Worm (Caenorhabditis elegans) whole organism, L3 larva: ENCODE data around the gene F42A9.11.

Experiments
- R02D3.7 ChIP-seq: fragments of 150-350 bp; optimal IDR thresholded peaks from 2 replicates; lab custom pipeline; 2014; ENCODE audit warnings: missing biosample characterization, missing genetic modification characterization
- ZK546.5 ChIP-seq: sonication (generic microtip); optimal IDR thresholded peaks from 2 replicates; lab custom pipeline; 2017; ENCODE audit warnings: missing biosample characterization, missing genetic modification characterization
- aly-2 ChIP-seq: fragments of 150-350 bp; optimal IDR thresholded peaks from 2 replicates; lab custom pipeline; 2014; ENCODE audit warnings: missing biosample characterization, missing genetic modification characterization
- ama-1 ChIP-seq: fragments of 150-350 bp; optimal IDR thresholded peaks from 2 replicates; lab custom pipeline; 2018
- ceh-16 ChIP-seq: sonication (generic microtip); optimal IDR thresholded peaks from 2 replicates; lab custom pipeline; 2017; ENCODE audit warnings: missing biosample characterization, missing genetic modification characterization
- ceh-82 ChIP-seq: fragments of 150-350 bp; optimal IDR thresholded peaks from 2 replicates; lab custom pipeline; 2014; ENCODE audit warnings: missing biosample characterization, missing genetic modification characterization
- daf-12 ChIP-seq: fragments of 150-350 bp; optimal IDR thresholded peaks from 2 replicates; lab custom pipeline; 2014; ENCODE audit warnings: missing biosample characterization, missing genetic modification reagents, missing genetic modification characterization
- egl-27 ChIP-seq: sonication (generic microtip); optimal IDR thresholded peaks from 4 replicates; lab custom pipeline; 2017; ENCODE audit warnings: missing biosample characterization, missing genetic modification reagents, missing genetic modification characterization
- egl-5 ChIP-seq: fragments of 150-350 bp; optimal IDR thresholded peaks from 2 replicates; lab custom pipeline; 2017; ENCODE audit warnings: missing biosample characterization, missing genetic modification reagents, missing genetic modification characterization, inconsistent platforms
- elt-3 ChIP-seq, 3 experiments: fragments of 150-350 bp in 1 of 3; sonication (generic microtip) in 2 of 3; optimal IDR thresholded peaks; 2 replicates in 2 of 3; 4 replicates in 1 of 3; lab custom pipeline; 2014 to 2017; ENCODE audit warnings: missing biosample characterization in 3 of 3, missing genetic modification characterization in 3 of 3
- fkh-10 ChIP-seq: sonication (generic microtip); optimal IDR thresholded peaks from 2 replicates; lab custom pipeline; 2017; ENCODE audit warnings: missing biosample characterization, missing genetic modification reagents, missing genetic modification characterization
- fos-1 ChIP-seq: fragments of 150-350 bp; optimal IDR thresholded peaks from 2 replicates; lab custom pipeline; 2014; ENCODE audit warnings: missing biosample characterization, missing genetic modification characterization
- hmg-11 ChIP-seq: sonication (generic microtip); optimal IDR thresholded peaks from 2 replicates; lab custom pipeline; 2016; ENCODE audit warnings: missing genetic modification characterization, missing compliant biosample characterization
- jun-1 ChIP-seq: fragments of 150-350 bp; optimal IDR thresholded peaks from 2 replicates; lab custom pipeline; 2014; ENCODE audit warnings: missing biosample characterization, missing genetic modification reagents, missing genetic modification characterization
- lin-15B ChIP-seq: fragments of 150-350 bp; optimal IDR thresholded peaks from 2 replicates; lab custom pipeline; 2014; ENCODE audit warnings: missing biosample characterization, missing genetic modification characterization
- lin-39 ChIP-seq: fragments of 150-350 bp; optimal IDR thresholded peaks from 2 replicates; lab custom pipeline; 2018; ENCODE audit warnings: missing biosample characterization, missing genetic modification reagents, missing genetic modification characterization
- lsy-12 ChIP-seq: sonication (generic microtip); optimal IDR thresholded peaks from 2 replicates; lab custom pipeline; 2016; ENCODE audit warnings: mild to moderate bottlenecking, missing genetic modification characterization, missing compliant biosample characterization
- nfya-1 ChIP-seq: sonication (generic microtip); optimal IDR thresholded peaks from 2 replicates; lab custom pipeline; 2017; ENCODE audit warnings: missing genetic modification characterization, mild to moderate bottlenecking, missing compliant biosample characterization, antibody characterized with exemption, moderate library complexity; ENCODE audit not compliant: insufficient read depth
- nhr-23 ChIP-seq: fragments of 150-350 bp; optimal IDR thresholded peaks from 2 replicates; lab custom pipeline; 2014; ENCODE audit warnings: missing biosample characterization, missing genetic modification reagents, missing genetic modification characterization
- nhr-237 ChIP-seq: fragments of 150-350 bp; optimal IDR thresholded peaks from 2 replicates; lab custom pipeline; 2014; ENCODE audit warnings: missing biosample characterization, missing genetic modification characterization
- nhr-25 ChIP-seq: sonication (generic microtip); optimal IDR thresholded peaks from 2 replicates; lab custom pipeline; 2017; ENCODE audit warnings: missing biosample characterization, missing genetic modification characterization
- nhr-43 ChIP-seq: sonication (generic microtip); optimal IDR thresholded peaks from 2 replicates; lab custom pipeline; 2016; ENCODE audit warnings: mild to moderate bottlenecking, missing genetic modification characterization, missing compliant biosample characterization; ENCODE audit not compliant: poor library complexity, severe bottlenecking
- nhr-76 ChIP-seq: fragments of 150-350 bp; sonication (generic microtip); optimal IDR thresholded peaks from 5 replicates; lab custom pipeline; 2014; ENCODE audit warnings: missing biosample characterization, missing genetic modification characterization
- nhr-77 ChIP-seq: fragments of 150-350 bp; optimal IDR thresholded peaks from 2 replicates; lab custom pipeline; 2014; ENCODE audit warnings: missing biosample characterization, missing genetic modification characterization
- pha-4 ChIP-seq: fragments of 150-350 bp; optimal IDR thresholded peaks from 2 replicates; lab custom pipeline; 2014; ENCODE audit warnings: missing biosample characterization, missing genetic modification reagents, missing genetic modification characterization
- pqm-1 ChIP-seq: fragments of 150-350 bp; optimal IDR thresholded peaks from 2 replicates; lab custom pipeline; 2017; ENCODE audit warnings: missing biosample characterization, missing genetic modification characterization, inconsistent platforms
- sea-2 ChIP-seq: fragments of 150-350 bp; sonication (generic microtip); optimal IDR thresholded peaks from 4 replicates; lab custom pipeline; 2014; ENCODE audit warnings: missing biosample characterization, missing genetic modification reagents, missing genetic modification characterization
- snpc-4 ChIP-seq: fragments of 150-350 bp; optimal IDR thresholded peaks from 2 replicates; lab custom pipeline; 2014; ENCODE audit warnings: missing biosample characterization, missing genetic modification characterization
- tbx-2 ChIP-seq: sonication (generic microtip); optimal IDR thresholded peaks from 2 replicates; lab custom pipeline; 2016; ENCODE audit warnings: mild to moderate bottlenecking, missing genetic modification characterization, missing compliant biosample characterization
- unc-39 ChIP-seq: sonication (generic microtip); optimal IDR thresholded peaks from 4 replicates; lab custom pipeline; 2017; ENCODE audit warnings: missing biosample characterization, missing genetic modification characterization
- zag-1 ChIP-seq: fragments of 150-350 bp; optimal IDR thresholded peaks from 2 replicates; lab custom pipeline; 2014; ENCODE audit warnings: missing biosample characterization, missing genetic modification characterization
- ztf-11 ChIP-seq: fragments of 150-350 bp; optimal IDR thresholded peaks from 2 replicates; lab custom pipeline; 2014; ENCODE audit warnings: missing biosample characterization, missing genetic modification characterization
- ztf-4 ChIP-seq: fragments of 150-350 bp; optimal IDR thresholded peaks from 2 replicates; lab custom pipeline; 2014; ENCODE audit warnings: missing biosample characterization, missing genetic modification characterization

F42A9.11 gene

DNA sequence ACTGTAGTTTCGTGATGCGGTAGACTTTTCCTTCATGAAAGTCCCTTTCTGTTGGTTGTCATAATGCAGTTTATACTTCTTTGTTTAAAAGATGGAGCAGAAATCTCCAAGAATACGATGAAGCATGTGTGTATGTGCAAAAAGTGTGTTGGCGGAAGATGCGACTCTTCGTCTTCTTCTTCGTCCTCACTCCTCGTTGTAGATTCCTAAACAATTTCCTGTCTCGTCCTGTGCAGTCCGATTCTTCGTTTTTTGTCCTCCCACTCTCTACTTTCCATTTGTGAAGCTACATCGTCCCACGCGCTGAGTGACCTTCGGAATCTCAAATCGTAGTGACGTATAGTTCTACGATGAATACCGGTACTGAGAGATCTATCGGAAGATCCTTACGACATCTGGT is 825 bp downstream of the F42A9.11 start:
- no peak for TF ChIP-seq elt-3 (tag; optimal IDR thresholded peaks at IDR 0.05; lab: Kevin White, UChicago)
- peak; percentile 49 for TF ChIP-seq nhr-25
- peak; percentile 46 for TF ChIP-seq fkh-10
- no peak for TF ChIP-seq lsy-12 (tag; lab: Kevin White, UChicago)

DNA sequence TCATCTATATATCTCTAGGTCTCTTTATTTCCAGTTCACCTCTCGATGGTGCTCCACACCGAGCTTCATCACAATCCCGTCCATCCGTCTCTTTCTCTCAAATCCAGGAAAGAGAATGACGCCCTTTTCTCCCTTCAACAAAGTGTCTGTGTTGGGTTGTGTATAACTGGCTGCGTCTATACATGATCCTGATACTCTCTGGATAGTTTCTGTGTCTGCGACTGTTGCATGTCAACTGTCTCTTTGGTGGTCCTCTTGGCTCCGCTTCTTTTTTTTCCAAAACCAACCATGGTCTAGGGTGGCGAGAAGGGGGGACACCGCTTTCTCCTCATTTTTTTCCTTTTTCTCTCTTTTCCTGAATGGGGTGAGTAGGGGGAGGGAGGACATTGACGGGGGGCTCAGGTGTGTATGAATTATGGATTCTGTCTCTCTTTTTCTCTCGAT is 2.2 kb downstream of the F42A9.11 start:
- peak; percentile 86 for TF ChIP-seq hmg-11 (tag; lab: Kevin White, UChicago)
- TF ChIP-seq egl-27 (tag; lab: Kevin White, UChicago) = no peak
- peak; percentile 54 for TF ChIP-seq lin-39 (tag; lab: Kevin White, UChicago)
- TF ChIP-seq lin-15B (tag; lab: Kevin White, UChicago) = peak; percentile 25
- no peak for TF ChIP-seq nhr-76 (tag; lab: Kevin White, UChicago)
- peak; percentile 75 for TF ChIP-seq nfya-1 (tag; lab: Kevin White, UChicago)
- no peak for TF ChIP-seq nhr-77
- TF ChIP-seq fkh-10 = peak; percentile 34
- no peak for TF ChIP-seq daf-12

DNA sequence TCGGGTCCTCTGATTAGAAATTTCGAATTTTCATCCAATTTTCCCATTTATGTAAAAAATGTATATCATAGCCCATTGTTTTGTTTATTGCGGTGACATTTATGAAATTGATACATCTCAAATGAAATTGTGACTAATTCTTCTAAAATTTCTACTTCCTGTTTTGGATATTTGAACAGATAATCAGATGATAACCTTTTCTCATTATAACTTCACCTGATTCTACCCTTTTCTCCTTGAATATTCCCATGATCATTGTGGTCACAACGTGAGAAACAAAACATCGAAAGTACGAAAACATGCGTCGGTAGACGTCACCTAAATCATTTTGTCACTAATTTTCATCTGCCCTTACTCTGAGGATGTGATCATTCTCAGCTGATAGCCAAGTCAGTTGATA is 2.8 kb downstream of the F42A9.11 start:
- TF ChIP-seq pqm-1 (tag; lab: Kevin White, UChicago) = no peak
- TF ChIP-seq nhr-43 = no peak
- no peak for TF ChIP-seq snpc-4 (tag; lab: Kevin White, UChicago)
- TF ChIP-seq hmg-11 (tag; lab: Kevin White, UChicago) = no peak
- TF ChIP-seq R02D3.7 (tag; lab: Kevin White, UChicago) = no peak
- TF ChIP-seq nhr-23 (tag; lab: Kevin White, UChicago) = no peak

DNA sequence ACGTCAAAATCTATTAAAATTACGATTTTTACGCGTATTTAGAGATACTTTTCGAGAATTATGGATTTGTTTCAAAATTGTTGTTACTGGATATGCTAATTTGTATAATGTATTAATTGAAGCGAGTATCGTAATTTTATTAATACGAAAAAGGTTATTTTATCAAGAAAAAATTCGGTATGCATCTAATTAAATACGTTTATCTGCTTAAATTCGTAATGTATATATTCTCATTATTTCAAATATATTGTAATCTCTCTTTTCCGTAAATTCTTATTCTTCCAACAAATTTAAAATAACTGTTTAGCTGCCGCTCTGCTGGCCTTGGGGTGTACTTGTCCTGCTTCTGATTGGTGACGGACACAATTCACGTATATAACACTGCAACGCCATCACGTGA is 3.6 kb downstream of the F42A9.11 start, which contains the start of gene dgk-4:
Gene dgk-4 (plus strand): TSS at position 301 of the 400 bp plus-strand sequence.
- TF ChIP-seq ztf-4 (tag; lab: Kevin White, UChicago) (no peak), tbx-2 (tag; lab: Kevin White, UChicago) (no peak), pqm-1 (tag; lab: Kevin White, UChicago) (no peak), ama-1 (lab: Kevin White, UChicago) (no peak), pha-4 (tag; lab: Kevin White, UChicago) (no peak), nhr-25 (no peak), egl-5 (tag; lab: Kevin White, UChicago) (no peak), fkh-10 (no peak), fos-1 (no peak), aly-2 (no peak), ceh-16 (tag; lab: Kevin White, UChicago) (no peak), jun-1 (no peak), ZK546.5 (tag; lab: Kevin White, UChicago) (no peak), sea-2 (GFP tag; lab: Kevin White, UChicago) (no peak), ceh-82 (tag; lab: Kevin White, UChicago) (no peak), elt-3 (tag; optimal IDR thresholded peaks at IDR 0.05; lab: Kevin White, UChicago) (no peak), ztf-11 (no peak)

DNA sequence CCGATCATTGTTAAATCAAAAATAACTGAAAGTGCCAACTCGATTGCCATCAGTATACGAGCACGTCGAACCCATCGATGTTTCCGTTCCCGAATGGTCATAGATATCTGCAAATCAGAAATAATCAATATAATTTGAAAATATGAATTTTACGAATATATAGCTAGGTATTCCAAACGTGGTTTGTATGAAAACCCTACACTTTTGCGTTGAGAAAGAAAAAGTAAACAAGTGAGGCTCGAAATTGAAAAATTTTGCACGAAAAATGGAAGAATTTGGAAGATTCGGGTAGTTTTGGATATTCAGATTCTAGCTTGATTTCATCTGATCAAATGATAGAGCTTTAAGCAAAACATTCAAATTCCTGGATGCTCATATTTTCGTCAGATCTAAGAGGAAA is 11.3 kb downstream of the F42A9.11 start, which contains the start of gene F42A9.9:
Gene F42A9.9 (minus strand): TSS at position 101 of the 400 bp plus-strand sequence.
- TF ChIP-seq nfya-1 (tag; lab: Kevin White, UChicago) = no peak
- TF ChIP-seq pha-4 (tag; lab: Kevin White, UChicago) = no peak
- no peak for TF ChIP-seq fkh-10
- no peak for TF ChIP-seq aly-2
- TF ChIP-seq nhr-237 (tag; lab: Kevin White, UChicago) = no peak
- TF ChIP-seq nhr-77 = no peak
- no peak for TF ChIP-seq lin-39 (tag; lab: Kevin White, UChicago)
- no peak for TF ChIP-seq egl-27 (tag; lab: Kevin White, UChicago)
- TF ChIP-seq zag-1 (tag; lab: Kevin White, UChicago) = no peak

DNA sequence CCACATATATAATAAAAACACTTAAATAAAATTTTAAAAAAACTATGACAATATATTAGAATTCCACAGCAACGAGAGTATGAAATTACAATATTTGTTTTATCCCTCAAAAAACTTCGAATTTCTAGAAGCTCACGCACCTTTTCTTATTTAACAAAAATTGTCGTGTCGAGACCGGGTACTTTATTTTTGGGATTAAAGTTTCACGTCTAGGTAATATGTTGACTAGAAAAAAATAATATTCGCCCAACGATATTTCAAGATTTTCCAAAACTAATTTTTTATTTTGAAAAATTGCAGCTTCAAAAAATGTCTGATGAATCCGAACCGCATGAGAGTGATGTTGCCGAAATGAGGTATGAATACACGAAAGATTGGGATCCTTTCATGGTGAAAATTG is 17.0 kb downstream of the F42A9.11 start, which contains the start of gene C49C8.3:
Gene C49C8.3 (plus strand): TSS at position 301 of the 400 bp plus-strand sequence.
- TF ChIP-seq nhr-43 = no peak
- TF ChIP-seq unc-39 (tag; lab: Kevin White, UChicago) = no peak
- TF ChIP-seq lsy-12 (tag; lab: Kevin White, UChicago) = no peak
- no peak for TF ChIP-seq nhr-76 (tag; lab: Kevin White, UChicago)
- TF ChIP-seq R02D3.7 (tag; lab: Kevin White, UChicago) = no peak
- no peak for TF ChIP-seq nhr-25
- TF ChIP-seq fos-1 = no peak
- no peak for TF ChIP-seq snpc-4 (tag; lab: Kevin White, UChicago)
- TF ChIP-seq nhr-237 (tag; lab: Kevin White, UChicago) = no peak
- no peak for TF ChIP-seq aly-2
- TF ChIP-seq, all 47 proteins: peak for 0
